Worm (Caenorhabditis elegans): Measurements from ENCODE around the gene twk-5.
A peak's percentile ranks its signal among the peaks of the same experiment; 100 is the strongest.

The twk-5 gene

DNA sequence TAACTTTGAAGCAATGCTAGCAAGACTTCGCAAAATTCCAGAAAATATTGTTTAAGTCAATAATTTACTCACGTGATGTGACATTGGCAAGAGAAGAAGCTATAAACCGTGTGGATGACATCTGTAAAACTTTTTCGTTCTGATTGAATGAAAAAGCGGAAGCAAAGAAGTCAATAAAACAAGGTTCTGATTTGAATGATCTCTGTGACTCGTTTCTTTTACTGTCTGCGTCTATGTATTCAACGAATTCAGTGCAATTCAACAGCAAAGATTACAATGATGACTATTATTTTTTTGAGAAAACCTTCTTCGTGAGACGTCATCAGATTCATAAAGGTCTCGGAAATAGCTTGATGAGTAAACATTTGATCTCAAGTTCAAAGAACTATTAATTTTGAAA lies 7.7 kb upstream of the twk-5 start, which contains the start of gene hacl-1:
TSS of gene hacl-1 (minus strand) at position 121 of the 400 bp plus-strand sequence.
- TF ChIP-seq mdl-1 (tag; optimal IDR thresholded peaks at IDR 0.05) (no peak), lsy-12 (tag; optimal IDR thresholded peaks at IDR 0.05) (peak; percentile 7), nfya-1 (tag; optimal IDR thresholded peaks at IDR 0.05; ENCODE audit: insufficient read depth) (peak; percentile 1), jun-1 (tag; optimal IDR thresholded peaks at IDR 0.05) (peak; percentile 4), pqm-1 (tag; optimal IDR thresholded peaks at IDR 0.05) (peak; percentile 62), nhr-23 (tag; optimal IDR thresholded peaks at IDR 0.05) (peak; percentile 38), nhr-25 (tag; optimal IDR thresholded peaks at IDR 0.05) (peak; percentile 87), ceh-28 (tag; optimal IDR thresholded peaks at IDR 0.05) (peak; percentile 9), elt-3 (tag; optimal IDR thresholded peaks at IDR 0.05) (no peak)

- TF ChIP-seq nhr-23 (tag; optimal IDR thresholded peaks at IDR 0.05) (no peak), nhr-77 (tag; optimal IDR thresholded peaks at IDR 0.05) (no peak), lsy-12 (tag; optimal IDR thresholded peaks at IDR 0.05) (no peak), daf-12 (tag; optimal IDR thresholded peaks at IDR 0.05) (no peak), elt-1 (tag; optimal IDR thresholded peaks at IDR 0.05) (peak; percentile 13), nhr-25 (tag; optimal IDR thresholded peaks at IDR 0.05) (peak; percentile 43), nfya-1 (tag; optimal IDR thresholded peaks at IDR 0.05; ENCODE audit: insufficient read depth) (no peak), ztf-4 (tag; optimal IDR thresholded peaks at IDR 0.05) (no peak), ceh-16 (tag; optimal IDR thresholded peaks at IDR 0.05) (no peak), elt-2 (tag; optimal IDR thresholded peaks at IDR 0.05) (no peak), zag-1 (tag; optimal IDR thresholded peaks at IDR 0.05) (no peak), pha-4 (tag; optimal IDR thresholded peaks at IDR 0.05) (no peak)
Measured at ce11 chrII:11487999-11488398, 2.9 kb upstream of the twk-5 start, which contains the start of gene B0334.13. TSS of gene B0334.13 (plus strand) at chrII:11488299.

ce11 chrII:11486698-11487234 lies 1.7 kb upstream of the twk-5 start, which contains the start of gene ttr-18:
TSS of gene ttr-18 (minus strand) at chrII:11486748.
- TF ChIP-seq egl-27 (tag; optimal IDR thresholded peaks at IDR 0.05) (peak; percentile 12), nhr-23 (tag; optimal IDR thresholded peaks at IDR 0.05) (peak; percentile 4), elt-1 (tag; optimal IDR thresholded peaks at IDR 0.05) (no peak), nhr-25 (tag; optimal IDR thresholded peaks at IDR 0.05) (peak; percentile 37)

ce11 chrII:11484600-11484999 lies 500 bp downstream of the twk-5 start:
- TF ChIP-seq ztf-11 (tag; optimal IDR thresholded peaks at IDR 0.05) (no peak), pha-4 (tag; optimal IDR thresholded peaks at IDR 0.05) (no peak), fkh-10 (GFP tag; optimal IDR thresholded peaks at IDR 0.05) (no peak), sea-2 (GFP tag; optimal IDR thresholded peaks at IDR 0.05) (no peak), nhr-77 (tag; optimal IDR thresholded peaks at IDR 0.05) (peak; percentile 50), snpc-4 (tag; optimal IDR thresholded peaks at IDR 0.05) (no peak), lin-15B (tag; optimal IDR thresholded peaks at IDR 0.05) (peak; percentile 32), nfya-1 (tag; optimal IDR thresholded peaks at IDR 0.05; ENCODE audit: insufficient read depth) (no peak), tbx-2 (tag; optimal IDR thresholded peaks at IDR 0.05) (peak; percentile 47), nhr-11 (tag; optimal IDR thresholded peaks at IDR 0.05) (no peak), ZK546.5 (tag; optimal IDR thresholded peaks at IDR 0.05) (no peak), ama-1 (optimal IDR thresholded peaks at IDR 0.05) (no peak), mml-1 (tag; optimal IDR thresholded peaks at IDR 0.05) (no peak), ceh-82 (tag; optimal IDR thresholded peaks at IDR 0.05) (no peak), eor-1 (tag; optimal IDR thresholded peaks at IDR 0.05) (no peak), unc-39 (tag; optimal IDR thresholded peaks at IDR 0.05) (no peak), nhr-28 (tag; optimal IDR thresholded peaks at IDR 0.05) (no peak), nhr-76 (tag; optimal IDR thresholded peaks at IDR 0.05) (no peak), mdl-1 (tag; optimal IDR thresholded peaks at IDR 0.05) (no peak), unc-62 (GFP tag; optimal IDR thresholded peaks at IDR 0.05) (no peak), elt-3 (tag; optimal IDR thresholded peaks at IDR 0.05) (no peak), zag-1 (tag; optimal IDR thresholded peaks at IDR 0.05) (no peak), daf-12 (tag; optimal IDR thresholded peaks at IDR 0.05) (no peak), fkh-2 (tag; optimal IDR thresholded peaks at IDR 0.05) (no peak), egl-5 (tag; optimal IDR thresholded peaks at IDR 0.05) (no peak), nhr-237 (tag; optimal IDR thresholded peaks at IDR 0.05) (no peak), nhr-25 (tag; optimal IDR thresholded peaks at IDR 0.05) (peak; percentile 77), ztf-4 (tag; optimal IDR thresholded peaks at IDR 0.05) (no peak), lsy-12 (tag; optimal IDR thresholded peaks at IDR 0.05) (peak; percentile 91), lin-39 (tag; optimal IDR thresholded peaks at IDR 0.05) (peak; percentile 81), skn-1 (tag; optimal IDR thresholded peaks at IDR 0.05) (peak; percentile 48), elt-1 (tag; optimal IDR thresholded peaks at IDR 0.05) (no peak), elt-2 (tag; optimal IDR thresholded peaks at IDR 0.05) (peak; percentile 54), ceh-9 (tag; optimal IDR thresholded peaks at IDR 0.05) (no peak), nhr-67 (tag; optimal IDR thresholded peaks at IDR 0.05) (no peak), nhr-43 (tag; optimal IDR thresholded peaks at IDR 0.05; ENCODE audit: poor library complexity, severe bottlenecking) (peak; percentile 86), ceh-16 (tag; optimal IDR thresholded peaks at IDR 0.05) (peak; percentile 34), jun-1 (tag; optimal IDR thresholded peaks at IDR 0.05) (peak; percentile 9), aly-2 (tag; optimal IDR thresholded peaks at IDR 0.05) (no peak), nhr-23 (tag; optimal IDR thresholded peaks at IDR 0.05) (peak; percentile 36), nhr-12 (tag; optimal IDR thresholded peaks at IDR 0.05) (no peak), pqm-1 (tag; optimal IDR thresholded peaks at IDR 0.05) (peak; percentile 29)
